Worm (Caenorhabditis elegans): ENCODE measurements around the gene mec-18.
A peak's percentile ranks its signal among the peaks of the same experiment; 100 is the strongest.

The mec-18 gene

ce11 chrX:4265283-4265907 lies 8.6 kb downstream of the mec-18 start, which contains the start of gene coel-1:
Gene coel-1 (plus strand): TSS chrX:4265663.
- TF ChIP-seq dsc-1 (tag; optimal IDR thresholded peaks at IDR 0.05): peak; percentile 41
- peak; percentile 27 for TF ChIP-seq nhr-19 (GFP tag; conservative IDR thresholded peaks at IDR 0.05)
- peak; percentile 62 for TF ChIP-seq fkh-10 (GFP tag; optimal IDR thresholded peaks at IDR 0.05)
- TF ChIP-seq nhr-85 (tag): peak; percentile 81
- peak in 1 of 2 experiments; percentile 38 for TF ChIP-seq lsy-2 (tag; optimal IDR thresholded peaks at IDR 0.05)
- TF ChIP-seq elt-3 (tag; optimal IDR thresholded peaks at IDR 0.05): peak in 1 of 6 experiments; percentile 14
- no peak for TF ChIP-seq ces-1 (GFP tag; optimal IDR thresholded peaks at IDR 0.05)
- TF ChIP-seq fkh-8 (tag; optimal IDR thresholded peaks at IDR 0.05): no peak
- no peak for TF ChIP-seq zag-1 (tag; optimal IDR thresholded peaks at IDR 0.05)
- TF ChIP-seq swsn-7 (tag; optimal IDR thresholded peaks at IDR 0.05): peak; percentile 36
- peak in 2 of 3 experiments; percentile 41 to 61 for TF ChIP-seq ceh-82 (tag; optimal IDR thresholded peaks at IDR 0.05)
- TF ChIP-seq nhr-71 (tag; optimal IDR thresholded peaks at IDR 0.05): peak; percentile 70
- peak; percentile 75 for TF ChIP-seq blmp-1 (tag; optimal IDR thresholded peaks at IDR 0.05)
- peak; percentile 69 for TF ChIP-seq snu-23 (GFP tag; optimal IDR thresholded peaks at IDR 0.05)
- no peak for TF ChIP-seq hpl-2 (GFP tag; optimal IDR thresholded peaks at IDR 0.05)
- TF ChIP-seq lin-13 (GFP tag; optimal IDR thresholded peaks at IDR 0.05): no peak
- peak; percentile 41 for TF ChIP-seq tbx-2 (tag; optimal IDR thresholded peaks at IDR 0.05)
- peak; percentile 5 for TF ChIP-seq unc-130 (tag; optimal IDR thresholded peaks at IDR 0.05)
- TF ChIP-seq nhr-90 (tag; optimal IDR thresholded peaks at IDR 0.05; ENCODE audit: poor library complexity): peak; percentile 11
- peak; percentile 14 for TF ChIP-seq irx-1 (tag; optimal IDR thresholded peaks at IDR 0.05)
- TF ChIP-seq ets-5 (GFP tag; IDR thresholded peaks at IDR 0.05): no peak
- TF ChIP-seq pag-3 (tag; optimal IDR thresholded peaks at IDR 0.05; ENCODE audit: borderline replicate concordance, insufficient read depth): no peak
- TF ChIP-seq F16B12.6 (tag; optimal IDR thresholded peaks at IDR 0.05): peak; percentile 11
- peak; percentile 57 for TF ChIP-seq unc-86 (tag; optimal IDR thresholded peaks at IDR 0.05)
- TF ChIP-seq skn-1 (tag; optimal IDR thresholded peaks at IDR 0.05): peak; percentile 32
- TF ChIP-seq elt-2 (tag; optimal IDR thresholded peaks at IDR 0.05): peak; percentile 12
- peak; percentile 27 to 58 for TF ChIP-seq lin-35 (GFP tag; optimal IDR thresholded peaks at IDR 0.05)
- no peak for TF ChIP-seq sox-4 (tag; optimal IDR thresholded peaks at IDR 0.05)
- peak; percentile 33 for TF ChIP-seq jun-1 (tag; optimal IDR thresholded peaks at IDR 0.05)
- TF ChIP-seq nhr-47 (tag; optimal IDR thresholded peaks at IDR 0.05): peak; percentile 58
- peak; percentile 66 for TF ChIP-seq rnt-1 (tag; optimal IDR thresholded peaks at IDR 0.05)
- no peak for TF ChIP-seq grh-1 (GFP tag; IDR thresholded peaks at IDR 0.05)
- TF ChIP-seq mep-1 (tag; optimal IDR thresholded peaks at IDR 0.05): peak; percentile 13
- no peak for TF ChIP-seq ceh-8 (GFP tag; optimal IDR thresholded peaks at IDR 0.05)
- TF ChIP-seq lin-14 (GFP tag; optimal IDR thresholded peaks at IDR 0.05): peak; percentile 82
- TF ChIP-seq C16A3.4 (tag; optimal IDR thresholded peaks at IDR 0.05): peak; percentile 46
- peak in 1 of 2 experiments; percentile 41 for TF ChIP-seq efl-1 (optimal IDR thresholded peaks at IDR 0.05)
- TF ChIP-seq efl-1 (GFP tag; optimal IDR thresholded peaks at IDR 0.05 in 1 of 2): peak in 1 of 2 experiments; percentile 82
- peak; percentile 56 for TF ChIP-seq egl-13 (tag; optimal IDR thresholded peaks at IDR 0.05)
- no peak for TF ChIP-seq nhr-76 (tag; optimal IDR thresholded peaks at IDR 0.05)
- TF ChIP-seq C34B4.2 (tag; optimal IDR thresholded peaks at IDR 0.05): no peak
- TF ChIP-seq ztf-11 (tag; optimal IDR thresholded peaks at IDR 0.05): peak in 1 of 2 experiments; percentile 37
- TF ChIP-seq nhr-20 (tag; optimal IDR thresholded peaks at IDR 0.05): peak; percentile 60
- TF ChIP-seq xbp-1 (tag; optimal IDR thresholded peaks at IDR 0.05): peak; percentile 37
- peak in 1 of 2 experiments; percentile 68 for TF ChIP-seq mdl-1 (tag; optimal IDR thresholded peaks at IDR 0.05)

Measured in whole organism, L1 larva.